Fruit fly (Drosophila melanogaster) whole organism, prepupa: ENCODE measurements around the gene CG14647.

ENCODE experiments used
- Blimp-1 ChIP-seq: fragments of 200-800 bp; sonication (Bioruptor generic); optimal IDR thresholded peaks from 3 replicates; lab custom pipeline; 2017; ENCODE audit warnings: missing biosample characterization, missing genetic modification characterization, mild to moderate bottlenecking, moderate library complexity, missing genetic modification reagents
- CG10631 ChIP-seq: fragments of 200-800 bp; sonication (Bioruptor generic); optimal IDR thresholded peaks from 2 replicates; lab custom pipeline; 2016; ENCODE audit warnings: missing biosample characterization, missing genetic modification characterization
- CG11762 ChIP-seq: fragments of 200-800 bp; sonication (Bioruptor generic); optimal IDR thresholded peaks from 3 replicates; lab custom pipeline; 2016; ENCODE audit warnings: missing biosample characterization, missing genetic modification characterization; ENCODE audit not compliant: insufficient read depth
- CG11902 ChIP-seq: fragments of 200-800 bp; sonication (Bioruptor generic); optimal IDR thresholded peaks from 3 replicates; lab custom pipeline; 2016; ENCODE audit warnings: missing biosample characterization, missing genetic modification characterization
- CG15336 ChIP-seq: fragments of 200-800 bp; sonication (Bioruptor generic); IDR thresholded peaks from 2 replicates; pipeline ENCODE4 v1.3.6; 2022; ENCODE audit warnings: missing biosample characterization, missing genetic modification characterization
- CG1621 ChIP-seq: fragments of 200-800 bp; sonication (Bioruptor generic); optimal IDR thresholded peaks from 3 replicates; lab custom pipeline; 2018; ENCODE audit warnings: missing biosample characterization, mild to moderate bottlenecking, missing genetic modification characterization
- CG16779 ChIP-seq: fragments of 200-800 bp; sonication (Bioruptor generic); optimal IDR thresholded peaks from 3 replicates; lab custom pipeline; 2017; ENCODE audit warnings: missing biosample characterization, mild to moderate bottlenecking, missing genetic modification characterization
- CG3032 ChIP-seq: fragments of 200-800 bp; optimal IDR thresholded peaks from 2 replicates; lab custom pipeline; 2019; ENCODE audit warnings: missing biosample characterization, mild to moderate bottlenecking, missing genetic modification characterization, moderate library complexity
- CG31627 ChIP-seq: fragments of 200-800 bp; sonication (Bioruptor generic); optimal IDR thresholded peaks from 3 replicates; lab custom pipeline; 2016; ENCODE audit warnings: missing biosample characterization, missing genetic modification characterization
- CG32006 ChIP-seq: fragments of 200-800 bp; sonication (Bioruptor generic); optimal IDR thresholded peaks from 3 replicates; lab custom pipeline; 2017; ENCODE audit warnings: missing biosample characterization, mild to moderate bottlenecking, missing genetic modification characterization
- CG34406 ChIP-seq: fragments of 200-800 bp; sonication (Bioruptor generic); optimal IDR thresholded peaks from 3 replicates; lab custom pipeline; 2016; ENCODE audit warnings: missing biosample characterization, missing genetic modification characterization
- CG3919 ChIP-seq: fragments of 200-800 bp; sonication (Bioruptor generic); optimal IDR thresholded peaks from 3 replicates; lab custom pipeline; 2016; ENCODE audit warnings: missing biosample characterization, missing genetic modification characterization
- CG6163 ChIP-seq: fragments of 200-800 bp; sonication (Bioruptor generic); IDR thresholded peaks from 3 replicates; pipeline ENCODE4 v1.3.6; 2022; ENCODE audit warnings: missing biosample characterization, missing genetic modification characterization
- CG6276 ChIP-seq: fragments of 200-800 bp; sonication (Bioruptor generic); optimal IDR thresholded peaks from 2 replicates; lab custom pipeline; 2017; ENCODE audit warnings: missing biosample characterization, mild to moderate bottlenecking, missing genetic modification characterization
- CG6808 ChIP-seq: fragments of 200-800 bp; sonication (Bioruptor generic); optimal IDR thresholded peaks from 3 replicates; lab custom pipeline; 2017; ENCODE audit warnings: missing biosample characterization, missing genetic modification characterization, mild to moderate bottlenecking, moderate library complexity, missing genetic modification reagents
- CG6854 ChIP-seq: fragments of 200-800 bp; sonication (Bioruptor generic); optimal IDR thresholded peaks from 2 replicates; lab custom pipeline; 2017; ENCODE audit warnings: missing biosample characterization, mild to moderate bottlenecking, missing genetic modification characterization
- CG7368 ChIP-seq: fragments of 200-800 bp; sonication (Bioruptor generic); optimal IDR thresholded peaks from 3 replicates; lab custom pipeline; 2016; ENCODE audit warnings: missing biosample characterization, missing genetic modification characterization
- CG8119 ChIP-seq: fragments of 200-800 bp; sonication (Bioruptor generic); IDR thresholded peaks from 3 replicates; pipeline ENCODE4 v1.3.6; 2022; ENCODE audit warnings: missing biosample characterization, missing genetic modification characterization
- CG8319 ChIP-seq: fragments of 200-800 bp; sonication (Bioruptor generic); optimal IDR thresholded peaks from 3 replicates; lab custom pipeline; 2016; ENCODE audit warnings: missing biosample characterization, missing genetic modification characterization
- CG8632 ChIP-seq: fragments of 200-800 bp; sonication (Bioruptor generic); optimal IDR thresholded peaks from 3 replicates; lab custom pipeline; 2016; ENCODE audit warnings: missing biosample characterization, missing genetic modification characterization
- CG9139 ChIP-seq: fragments of 200-800 bp; sonication (Bioruptor generic); optimal IDR thresholded peaks from 3 replicates; lab custom pipeline; 2017; ENCODE audit warnings: missing biosample characterization, mild to moderate bottlenecking, missing genetic modification characterization
- Eip78C ChIP-seq: fragments of 200-800 bp; sonication (Bioruptor generic); peaks from one replicate; lab custom pipeline; 2016; ENCODE audit warnings: missing biosample characterization, missing genetic modification characterization
- Ets21C ChIP-seq: fragments of 200-800 bp; sonication (Bioruptor generic); optimal IDR thresholded peaks from 3 replicates; lab custom pipeline; 2016; ENCODE audit warnings: missing biosample characterization, missing genetic modification characterization
- Gug ChIP-seq: fragments of 200-800 bp; sonication (Bioruptor generic); IDR thresholded peaks from 2 replicates; pipeline ENCODE4 v1.3.6; 2022; ENCODE audit warnings: missing biosample characterization, missing genetic modification characterization
- Hr39 ChIP-seq: fragments of 200-800 bp; sonication (Bioruptor generic); optimal IDR thresholded peaks from 2 replicates; lab custom pipeline; 2016; ENCODE audit warnings: missing biosample characterization, missing genetic modification characterization
- Lpt ChIP-seq: fragments of 200-800 bp; sonication (Bioruptor generic); optimal IDR thresholded peaks from 3 replicates; lab custom pipeline; 2016; ENCODE audit warnings: missing biosample characterization, missing genetic modification characterization
- OdsH ChIP-seq: fragments of 200-800 bp; sonication (Bioruptor generic); optimal IDR thresholded peaks from 3 replicates; lab custom pipeline; 2016; ENCODE audit warnings: missing biosample characterization, missing genetic modification characterization
- Smox ChIP-seq: fragments of 200-800 bp; sonication (Bioruptor generic); optimal IDR thresholded peaks from 3 replicates; lab custom pipeline; 2016; ENCODE audit warnings: missing biosample characterization, missing genetic modification characterization
- Sox102F ChIP-seq: fragments of 200-800 bp; sonication (Bioruptor generic); optimal IDR thresholded peaks from 2 replicates; lab custom pipeline; 2016; ENCODE audit warnings: missing biosample characterization, mild to moderate bottlenecking, missing genetic modification characterization
- Sox14 ChIP-seq: fragments of 200-800 bp; sonication (Bioruptor generic); optimal IDR thresholded peaks from 3 replicates; lab custom pipeline; 2016; ENCODE audit warnings: missing biosample characterization, missing genetic modification characterization
- cyc ChIP-seq: fragments of 200-800 bp; sonication (Bioruptor generic); optimal IDR thresholded peaks from 3 replicates; lab custom pipeline; 2016; ENCODE audit warnings: missing biosample characterization, missing genetic modification characterization
- dsx ChIP-seq: fragments of 200-800 bp; optimal IDR thresholded peaks from 3 replicates; lab custom pipeline; 2019; ENCODE audit warnings: missing biosample characterization, mild to moderate bottlenecking, missing genetic modification characterization, moderate library complexity; ENCODE audit not compliant: poor library complexity, severe bottlenecking
- esn ChIP-seq: fragments of 200-800 bp; sonication (Bioruptor generic); optimal IDR thresholded peaks from 2 replicates; lab custom pipeline; 2016; ENCODE audit warnings: missing biosample characterization, mild to moderate bottlenecking, missing genetic modification characterization, moderate library complexity
- fd59A ChIP-seq: fragments of 200-800 bp; sonication (Bioruptor generic); optimal IDR thresholded peaks from 2 replicates; lab custom pipeline; 2017; ENCODE audit warnings: missing biosample characterization, mild to moderate bottlenecking, missing genetic modification characterization, missing genetic modification reagents
- fkh ChIP-seq: fragments of 200-800 bp; sonication (Bioruptor generic); optimal IDR thresholded peaks from 3 replicates; lab custom pipeline; 2017; ENCODE audit warnings: missing biosample characterization, mild to moderate bottlenecking, missing genetic modification characterization, moderate library complexity
- lz ChIP-seq: fragments of 200-800 bp; sonication (Bioruptor generic); optimal IDR thresholded peaks from 3 replicates; lab custom pipeline; 2016; ENCODE audit warnings: missing biosample characterization, missing genetic modification characterization
- net ChIP-seq: fragments of 200-800 bp; sonication (Bioruptor generic); optimal IDR thresholded peaks from 3 replicates; lab custom pipeline; 2016; ENCODE audit warnings: missing biosample characterization, missing genetic modification characterization
- pdm3 ChIP-seq: fragments of 200-800 bp; sonication (Bioruptor generic); optimal IDR thresholded peaks from 3 replicates; lab custom pipeline; 2016; ENCODE audit warnings: missing biosample characterization, missing genetic modification characterization
- salr ChIP-seq, 2 experiments: fragments of 200-800 bp; sonication (Bioruptor generic); optimal IDR thresholded peaks; 3 replicates each; lab custom pipeline; 2016 to 2018; ENCODE audit warnings: missing biosample characterization in 2 of 2, missing genetic modification characterization in 2 of 2, mild to moderate bottlenecking in 1 of 2
- spab ChIP-seq: fragments of 200-800 bp; sonication (Bioruptor generic); optimal IDR thresholded peaks from 2 replicates; lab custom pipeline; 2017; ENCODE audit warnings: missing biosample characterization, mild to moderate bottlenecking, missing genetic modification characterization, missing genetic modification reagents
- ss ChIP-seq, 2 experiments: fragments of 200-800 bp; sonication (Bioruptor generic); optimal IDR thresholded peaks; 2 replicates in 1 of 2; 3 replicates in 1 of 2; lab custom pipeline; 2017 to 2018; ENCODE audit warnings: mild to moderate bottlenecking in 2 of 2, missing biosample characterization in 2 of 2, missing genetic modification characterization in 2 of 2, moderate library complexity in 1 of 2
- svp ChIP-seq: fragments of 200-800 bp; sonication (Bioruptor generic); peaks from one replicate; lab custom pipeline; 2016; ENCODE audit warnings: missing biosample characterization, missing genetic modification characterization
- topi ChIP-seq: fragments of 200-800 bp; sonication (Bioruptor generic); optimal IDR thresholded peaks from 3 replicates; lab custom pipeline; 2016; ENCODE audit warnings: missing biosample characterization, missing genetic modification characterization
- vri ChIP-seq: fragments of 200-800 bp; sonication (Bioruptor generic); optimal IDR thresholded peaks from 3 replicates; lab custom pipeline; 2016; ENCODE audit warnings: missing biosample characterization, mild to moderate bottlenecking, missing genetic modification characterization

CG14647 gene

dm6 chr3R:4400497-4400833 is at the start of gene CG14647:
Gene CG14647, plus strand, starts transcription at chr3R:4400510.
- no peak for TF ChIP-seq CG10631 (GFP tag; lab: Kevin White, UChicago)
- no peak for TF ChIP-seq CG34406 (GFP tag; lab: Kevin White, UChicago)
- no peak for TF ChIP-seq pdm3 (GFP tag; lab: Kevin White, UChicago)
- TF ChIP-seq lz (GFP tag; lab: Kevin White, UChicago), result no peak
- no peak for TF ChIP-seq CG31627
- TF ChIP-seq vri (GFP tag; lab: Kevin White, UChicago), result no peak
- TF ChIP-seq CG8319, result no peak
- no peak for TF ChIP-seq CG11762 (GFP tag; lab: Kevin White, UChicago)
- no peak for TF ChIP-seq CG6808 (GFP tag; lab: Kevin White, UChicago)
- no peak for TF ChIP-seq Sox14 (GFP tag; lab: Kevin White, UChicago)
- TF ChIP-seq topi, result no peak
- no peak for TF ChIP-seq OdsH (GFP tag; lab: Kevin White, UChicago)
- no peak for TF ChIP-seq CG9139 (GFP tag; lab: Kevin White, UChicago)

dm6 chr3R:4353569-4353968 is 46.7 kb upstream of the CG14647 start:
- TF ChIP-seq Lpt (GFP tag; lab: Kevin White, UChicago), result no peak
- TF ChIP-seq Sox102F (GFP tag; lab: Kevin White, UChicago), result no peak
- no peak for TF ChIP-seq net (GFP tag; lab: Kevin White, UChicago)
- TF ChIP-seq CG10631 (GFP tag; lab: Kevin White, UChicago), result no peak
- no peak for TF ChIP-seq CG15336 (GFP tag; lab: Robert Waterston, UW)
- no peak for TF ChIP-seq dsx (GFP tag; lab: Kevin White, UChicago)
- TF ChIP-seq pdm3 (GFP tag; lab: Kevin White, UChicago), result no peak
- no peak for TF ChIP-seq Smox (GFP tag; lab: Kevin White, UChicago)
- TF ChIP-seq CG3032 (tag; lab: Kevin White, UChicago), result no peak
- TF ChIP-seq CG6276 (GFP tag; lab: Kevin White, UChicago), result no peak
- TF ChIP-seq fkh (GFP tag; lab: Kevin White, UChicago), result no peak
- no peak for TF ChIP-seq fd59A (GFP tag; lab: Kevin White, UChicago)
- no peak for TF ChIP-seq Hr39
- TF ChIP-seq CG6163 (GFP tag; lab: Robert Waterston, UW), result no peak
- no peak for TF ChIP-seq spab
- no peak for TF ChIP-seq Ets21C
- TF ChIP-seq Sox14 (GFP tag; lab: Kevin White, UChicago), result no peak
- no peak for TF ChIP-seq CG1621
- no peak for TF ChIP-seq CG6854
- no peak for TF ChIP-seq topi

- TF ChIP-seq net (GFP tag; lab: Kevin White, UChicago), result peak; percentile 8
- no peak for TF ChIP-seq CG7368 (GFP tag; lab: Kevin White, UChicago)
- TF ChIP-seq Smox (GFP tag; lab: Kevin White, UChicago), result no peak
- peak; percentile 13 for TF ChIP-seq CG16779 (tag; lab: Kevin White, UChicago)
These were observed 40.7 kb upstream of the CG14647 start, which contains the start of gene CG1090 for dm6 chr3R:4359625-4360024. Gene CG1090, plus strand, starts transcription at chr3R:4359883.

- TF ChIP-seq Lpt (GFP tag; lab: Kevin White, UChicago) (peak; percentile 36), CG32006 (GFP tag; lab: Kevin White, UChicago) (no peak), CG3919 (peak; percentile 14), net (GFP tag; lab: Kevin White, UChicago) (peak; percentile 11), esn (GFP tag; lab: Kevin White, UChicago) (peak; percentile 21), lz (GFP tag; lab: Kevin White, UChicago) (peak; percentile 11), CG6854 (peak; percentile 19), Gug (GFP tag; lab: Robert Waterston, UW) (0 out of 2 replicates have a peak, but pooled peaks have one; percentile 10), Sox102F (GFP tag; lab: Kevin White, UChicago) (peak; percentile 13), svp (GFP tag; lab: Kevin White, UChicago) (peak; percentile 89), Eip78C (GFP tag; lab: Kevin White, UChicago) (peak; percentile 73), ss (GFP tag; optimal IDR thresholded peaks at IDR 0.05; lab: Kevin White, UChicago) (peak in 1 of 2 experiments; percentile 24), CG3032 (tag; lab: Kevin White, UChicago) (no peak), cyc (GFP tag; lab: Kevin White, UChicago) (no peak), salr (GFP tag; optimal IDR thresholded peaks at IDR 0.05; lab: Kevin White, UChicago) (no peak), dsx (GFP tag; lab: Kevin White, UChicago) (peak; percentile 42), CG8632 (GFP tag; lab: Kevin White, UChicago) (no peak), CG8119 (GFP tag; lab: Robert Waterston, UW) (peak; percentile 33; the same call in 1 of the 3 replicates), CG6276 (GFP tag; lab: Kevin White, UChicago) (peak; percentile 5), Sox14 (GFP tag; lab: Kevin White, UChicago) (peak; percentile 12), Blimp-1 (GFP tag; lab: Kevin White, UChicago) (no peak), CG11902 (GFP tag; lab: Kevin White, UChicago) (peak; percentile 24), CG34406 (GFP tag; lab: Kevin White, UChicago) (no peak), CG1621 (peak; percentile 25), pdm3 (GFP tag; lab: Kevin White, UChicago) (no peak)
These were observed 39.6 kb upstream of the CG14647 start for dm6 chr3R:4360668-4361110.
